Worm (Caenorhabditis elegans) whole organism, early embryonic: ENCODE data around the gene F23B12.7.

Experiments
- F13C5.2 ChIP-seq: sonication (generic microtip); optimal IDR thresholded peaks from 2 replicates; lab custom pipeline; 2017; ENCODE audit warnings: mild to moderate bottlenecking, missing genetic modification characterization, inconsistent platforms, missing compliant biosample characterization
- aly-1 ChIP-seq: sonication (generic microtip); optimal IDR thresholded peaks from 2 replicates; lab custom pipeline; 2016; ENCODE audit warnings: missing genetic modification characterization, missing compliant biosample characterization
- ama-1 ChIP-seq: fragments of 150-350 bp; optimal IDR thresholded peaks from 2 replicates; lab custom pipeline; 2014
- ceh-13 ChIP-seq: fragments of 200-800 bp; sonication (Bioruptor generic); optimal IDR thresholded peaks from 2 replicates; lab custom pipeline; 2018; ENCODE audit warnings: mild to moderate bottlenecking, missing genetic modification characterization, missing compliant biosample characterization
- flt-1 ChIP-seq: fragments of 200-800 bp; sonication (Bioruptor generic); IDR thresholded peaks from 2 replicates; pipeline ENCODE4 v1.3.6; 2022; ENCODE audit warnings: missing genetic modification characterization, missing compliant biosample characterization
- hmbx-1 ChIP-seq: sonication (generic microtip); optimal IDR thresholded peaks from 2 replicates; lab custom pipeline; 2016; ENCODE audit warnings: mild to moderate bottlenecking, missing genetic modification characterization, missing compliant biosample characterization
- scrt-1 ChIP-seq: fragments of 200-800 bp; sonication (Bioruptor generic); IDR thresholded peaks from 2 replicates; pipeline ENCODE4 v1.3.6; 2022; ENCODE audit warnings: missing genetic modification characterization, missing compliant biosample characterization
- sea-1 ChIP-seq: fragments of 200-800 bp; sonication (Bioruptor generic); conservative IDR thresholded peaks from 2 replicates; pipeline ENCODE4 v1.3.6; 2022; ENCODE audit warnings: missing genetic modification characterization, missing compliant biosample characterization
- tbx-37 ChIP-seq: fragments of 200-800 bp; sonication (Bioruptor generic); conservative IDR thresholded peaks from 2 replicates; pipeline ENCODE4 v1.3.6; 2022; ENCODE audit warnings: missing genetic modification reagents, missing genetic modification characterization, missing compliant biosample characterization
- tra-4 ChIP-seq: sonication (generic microtip); optimal IDR thresholded peaks from 2 replicates; lab custom pipeline; 2017; ENCODE audit warnings: missing genetic modification characterization, missing compliant biosample characterization

ce11 chrV:14481987-14482386, 32.5 kb downstream of the F23B12.7 start, which contains the start of gene R02D5.10:
- TF ChIP-seq ama-1 (no peak), scrt-1 (GFP tag; lab: Robert Waterston, UW) (no peak), hmbx-1 (no peak), sea-1 (GFP tag; lab: Robert Waterston, UW) (no peak), F13C5.2 (no peak), ceh-13 (GFP tag; lab: Kevin White, UChicago) (no peak), flt-1 (no peak), tbx-37 (no peak), aly-1 (tag; lab: Kevin White, UChicago) (no peak), tra-4 (no peak)
